Fruit fly (Drosophila melanogaster): ENCODE results near the gene CG9123.

The CG9123 gene

dm6 chrX:15320973-15321372, 20.9 kb downstream of the CG9123 start:
- no peak for TF ChIP-seq dmrt93B (GFP tag; optimal IDR thresholded peaks at IDR 0.05)
- TF ChIP-seq psq (GFP tag; optimal IDR thresholded peaks at IDR 0.05) = no peak
- no peak for TF ChIP-seq Vsx2 (GFP tag; optimal IDR thresholded peaks at IDR 0.05; ENCODE audit: partially characterized antibody)
- no peak for TF ChIP-seq sv (GFP tag; optimal IDR thresholded peaks at IDR 0.05)
- no peak for TF ChIP-seq GATAd (GFP tag; optimal IDR thresholded peaks at IDR 0.05)
- no peak for TF ChIP-seq CrebA (GFP tag; optimal IDR thresholded peaks at IDR 0.05; ENCODE audit: borderline replicate concordance)

dm6 chrX:15320522-15320921, 21.4 kb downstream of the CG9123 start:
- TF ChIP-seq rgr (GFP tag; optimal IDR thresholded peaks at IDR 0.05) (peak; percentile 9), foxo (GFP tag; optimal IDR thresholded peaks at IDR 0.05) (peak in 1 of 2 experiments; percentile 18), Rel (GFP tag; optimal IDR thresholded peaks at IDR 0.05) (peak; percentile 29), Rel (tag; optimal IDR thresholded peaks at IDR 0.05) (no peak), sage (GFP tag; optimal IDR thresholded peaks at IDR 0.05) (peak; percentile 34), Sp1 (GFP tag; optimal IDR thresholded peaks at IDR 0.05) (peak; percentile 54), Mio (GFP tag; optimal IDR thresholded peaks at IDR 0.05) (no peak), Jra (GFP tag; optimal IDR thresholded peaks at IDR 0.05) (peak; percentile 2), Dfd (GFP tag; optimal IDR thresholded peaks at IDR 0.05) (no peak), Hnf4 (GFP tag; optimal IDR thresholded peaks at IDR 0.05) (peak; percentile 37)

DNA sequence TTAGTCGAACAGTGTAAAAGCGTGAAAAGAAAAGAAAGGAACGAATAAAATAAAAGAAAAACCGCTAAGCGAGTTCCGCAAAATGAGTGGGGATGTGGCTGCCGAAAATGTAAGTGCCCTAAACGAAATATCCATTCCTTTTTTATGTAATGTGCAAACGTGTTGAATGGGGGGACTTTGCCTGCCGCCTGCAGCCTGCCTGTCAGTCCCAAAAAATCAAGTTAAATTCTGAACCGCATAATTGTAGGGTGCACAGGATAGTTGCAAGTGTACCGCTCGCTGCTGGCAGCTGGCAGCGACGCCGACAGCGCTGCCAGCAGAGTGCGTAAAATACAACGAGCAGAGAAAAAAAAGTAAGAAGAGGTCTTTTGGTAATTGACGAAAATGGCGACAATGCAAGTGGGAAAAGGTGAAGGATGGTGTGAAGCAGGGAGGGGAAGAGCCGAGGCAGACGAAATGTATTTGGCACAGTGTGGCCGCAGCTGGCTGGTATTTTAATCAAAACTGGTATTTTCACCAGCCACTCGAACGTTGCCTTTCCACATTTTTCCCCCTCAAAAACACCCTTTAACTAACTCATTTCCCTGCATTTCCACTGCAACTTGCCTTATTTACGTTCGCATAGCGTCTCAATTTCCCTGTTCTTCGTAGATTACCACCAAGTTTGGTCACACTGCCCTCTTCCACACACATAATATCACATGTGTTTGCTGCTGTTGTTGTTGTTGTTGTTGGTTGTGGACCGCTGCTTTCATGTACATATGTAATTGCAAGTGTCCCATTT, 22.0 kb downstream of the CG9123 start:
- TF ChIP-seq psq (GFP tag; optimal IDR thresholded peaks at IDR 0.05) (peak; percentile 75), Rel (GFP tag; optimal IDR thresholded peaks at IDR 0.05) (no peak), Rel (tag; optimal IDR thresholded peaks at IDR 0.05) (peak; percentile 67), Mio (GFP tag; optimal IDR thresholded peaks at IDR 0.05) (no peak), HLH106 (tag; optimal IDR thresholded peaks at IDR 0.05) (peak; percentile 2)

dm6 chrX:15319290-15319689, 22.6 kb downstream of the CG9123 start, which contains the start of gene Top1:
TSS of gene Top1 (plus strand) at chrX:15319479.
- TF ChIP-seq Hnf4 (GFP tag; optimal IDR thresholded peaks at IDR 0.05) = peak; percentile 15
- peak; percentile 49 for TF ChIP-seq rgr (GFP tag; optimal IDR thresholded peaks at IDR 0.05)
- no peak for TF ChIP-seq Rel (GFP tag; optimal IDR thresholded peaks at IDR 0.05)
- peak; percentile 34 for TF ChIP-seq Rel (tag; optimal IDR thresholded peaks at IDR 0.05)
- no peak for TF ChIP-seq fru (GFP tag; optimal IDR thresholded peaks at IDR 0.05)
- no peak for TF ChIP-seq psq (GFP tag; optimal IDR thresholded peaks at IDR 0.05)
- peak; percentile 16 for TF ChIP-seq Sp1 (GFP tag; optimal IDR thresholded peaks at IDR 0.05)
- peak; percentile 32 for TF ChIP-seq Hr83 (GFP tag; optimal IDR thresholded peaks at IDR 0.05; ENCODE audit: poor library complexity, severe bottlenecking)
- TF ChIP-seq Vsx2 (GFP tag; optimal IDR thresholded peaks at IDR 0.05; ENCODE audit: partially characterized antibody) = no peak
- TF ChIP-seq woc (GFP tag; optimal IDR thresholded peaks at IDR 0.05) = peak; percentile 51
- no peak for TF ChIP-seq tai (GFP tag; optimal IDR thresholded peaks at IDR 0.05)
- TF ChIP-seq Hr78 (GFP tag; optimal IDR thresholded peaks at IDR 0.05) = no peak
- TF ChIP-seq HLH106 (tag; optimal IDR thresholded peaks at IDR 0.05) = peak; percentile 16
- TF ChIP-seq foxo (GFP tag; optimal IDR thresholded peaks at IDR 0.05) = peak in 1 of 2 experiments; percentile 25
- peak; percentile 31 for TF ChIP-seq h (GFP tag; optimal IDR thresholded peaks at IDR 0.05)
- TF ChIP-seq Mio (GFP tag; optimal IDR thresholded peaks at IDR 0.05) = no peak
- TF ChIP-seq Dfd (GFP tag; optimal IDR thresholded peaks at IDR 0.05) = no peak
- TF ChIP-seq OdsH (GFP tag; optimal IDR thresholded peaks at IDR 0.05) = no peak
- peak; percentile 7 for TF ChIP-seq br (GFP tag; optimal IDR thresholded peaks at IDR 0.05)
- TF ChIP-seq usp (GFP tag; optimal IDR thresholded peaks at IDR 0.05) = no peak
- TF ChIP-seq pan (optimal IDR thresholded peaks at IDR 0.05) = no peak

DNA sequence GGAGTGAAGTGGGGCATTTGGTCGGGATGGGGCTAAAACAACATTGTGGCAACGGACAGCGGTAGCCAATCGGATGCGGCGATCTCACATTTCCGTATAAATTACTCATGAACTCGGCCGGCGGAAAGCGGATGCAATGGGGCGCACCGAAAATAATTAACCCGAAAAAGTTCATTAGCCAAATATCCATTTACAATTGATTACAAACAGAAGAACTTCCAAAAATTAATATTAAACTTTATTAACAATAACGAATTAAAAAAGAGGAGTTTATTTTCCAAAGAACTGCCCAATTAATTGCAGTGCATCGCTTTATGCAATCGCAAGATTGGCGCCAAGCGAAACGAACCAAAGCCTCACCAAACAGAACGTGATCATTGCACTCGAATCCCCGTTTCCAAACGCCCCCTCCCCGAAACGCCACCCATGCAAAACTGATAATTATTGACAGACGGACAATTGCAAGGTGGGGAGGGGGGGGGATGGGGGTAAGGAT, 28.0 kb downstream of the CG9123 start:
- TF ChIP-seq Dfd (GFP tag; optimal IDR thresholded peaks at IDR 0.05) (peak; percentile 59), foxo (GFP tag; optimal IDR thresholded peaks at IDR 0.05) (no peak), Hnf4 (GFP tag; optimal IDR thresholded peaks at IDR 0.05) (no peak), brk (GFP tag; optimal IDR thresholded peaks at IDR 0.05) (no peak)

dm6 chrX:15313389-15313788, 28.5 kb downstream of the CG9123 start:
- no peak for TF ChIP-seq CrebA (GFP tag; optimal IDR thresholded peaks at IDR 0.05; ENCODE audit: borderline replicate concordance)
- no peak for TF ChIP-seq fru (GFP tag; optimal IDR thresholded peaks at IDR 0.05)
